Worm (Caenorhabditis elegans): ENCODE data around the gene inx-10.

The inx-10 gene

DNA sequence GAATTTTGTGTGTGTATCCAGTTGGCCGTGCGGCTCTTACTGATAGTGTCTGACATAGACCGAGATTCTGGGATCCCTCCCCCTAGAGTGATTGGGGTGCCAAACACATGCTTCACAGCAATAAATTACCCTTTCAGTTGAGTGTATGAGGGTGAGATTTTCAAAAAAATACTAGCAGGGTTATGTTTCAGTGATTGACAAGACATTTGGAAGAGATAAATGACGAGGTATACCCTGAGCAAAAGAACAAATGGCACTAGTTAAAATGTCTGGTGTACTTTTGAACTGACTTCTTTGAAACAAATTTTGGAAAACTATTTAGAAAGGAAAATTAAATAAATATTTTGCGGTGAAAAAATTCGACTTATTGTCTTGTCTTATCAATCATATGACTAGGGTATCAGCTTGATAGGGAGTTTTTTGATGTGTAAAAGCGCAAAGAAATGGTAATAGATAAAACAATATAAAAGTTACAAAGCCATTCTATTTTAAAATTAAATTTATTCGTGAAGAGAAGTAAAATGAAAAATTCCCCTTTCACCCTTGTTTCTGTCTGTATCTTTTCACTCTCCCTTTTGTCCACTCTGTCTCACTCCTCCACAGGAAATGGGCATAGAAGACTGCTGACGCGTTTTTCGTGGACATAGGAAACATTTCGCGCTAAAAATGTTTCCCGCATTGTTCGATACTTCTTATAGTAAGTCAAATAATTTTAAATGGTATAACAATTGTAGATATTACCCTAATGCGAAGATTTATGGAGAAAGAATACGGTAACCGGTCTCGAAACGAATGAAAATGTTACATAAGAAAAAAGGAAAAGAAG is 36.1 kb upstream of the inx-10 start, which contains the start of gene glo-4 (continued):
- TF ChIP-seq lsl-1 (GFP tag; optimal IDR thresholded peaks at IDR 0.05): no peak
- no peak for TF ChIP-seq nhr-27 (tag; optimal IDR thresholded peaks at IDR 0.05)
- peak; percentile 69 for TF ChIP-seq hmg-1.2 (GFP tag; IDR thresholded peaks at IDR 0.05)
- TF ChIP-seq efl-1 (GFP tag; optimal IDR thresholded peaks at IDR 0.05): peak; percentile 71
- TF ChIP-seq nhr-80 (tag; optimal IDR thresholded peaks at IDR 0.05): peak; percentile 62
- no peak for TF ChIP-seq Y95B8A.8 (GFP tag; IDR thresholded peaks at IDR 0.05)
- no peak for TF ChIP-seq zim-3 (tag; optimal IDR thresholded peaks at IDR 0.05)
- no peak for TF ChIP-seq ceh-100 (GFP tag; IDR thresholded peaks at IDR 0.05)
- TF ChIP-seq nfya-1 (tag; optimal IDR thresholded peaks at IDR 0.05; ENCODE audit: borderline replicate concordance, insufficient read depth): no peak
- TF ChIP-seq T26A5.8 (tag; optimal IDR thresholded peaks at IDR 0.05): no peak
- TF ChIP-seq sdz-38 (tag; optimal IDR thresholded peaks at IDR 0.05): no peak
- TF ChIP-seq dpl-1 (GFP tag; optimal IDR thresholded peaks at IDR 0.05): peak; percentile 56

DNA sequence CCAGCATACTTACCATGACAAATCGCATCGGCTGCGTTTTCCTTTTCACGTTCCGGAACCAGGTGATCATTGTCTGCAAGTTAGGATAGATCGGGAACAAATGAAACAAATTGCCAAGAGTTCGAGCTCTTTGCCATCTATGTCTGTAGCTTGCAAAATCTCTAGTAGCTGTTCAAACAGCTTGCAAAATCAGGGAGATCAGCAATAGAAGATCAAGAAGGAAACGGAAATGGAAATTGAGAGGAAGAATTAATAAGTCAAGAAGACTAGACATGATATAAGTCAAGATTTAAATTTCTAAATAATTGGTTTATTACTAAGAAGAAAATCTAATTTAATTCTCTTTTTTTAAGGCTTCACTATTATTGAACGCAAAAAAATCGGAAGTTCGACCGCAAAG is 25.0 kb upstream of the inx-10 start, which contains the start of gene F07C3.3:
F07C3.3 (minus strand) TSS at position 101 of the 400 bp plus-strand sequence.
- TF ChIP-seq madf-6 (GFP tag; IDR thresholded peaks at IDR 0.05): no peak
- no peak for TF ChIP-seq ceh-58 (GFP tag; IDR thresholded peaks at IDR 0.05)
- no peak for TF ChIP-seq F57C9.4 (tag; optimal IDR thresholded peaks at IDR 0.05)
- TF ChIP-seq Y53G8AR.9 (GFP tag; conservative IDR thresholded peaks at IDR 0.05): no peak
- no peak for TF ChIP-seq pbrm-1 (GFP tag; IDR thresholded peaks at IDR 0.05)
- no peak for TF ChIP-seq unc-130 (GFP tag; optimal IDR thresholded peaks at IDR 0.05)
- no peak for TF ChIP-seq F37B4.10 (GFP tag; IDR thresholded peaks at IDR 0.05)
- no peak for TF ChIP-seq zim-3 (tag; optimal IDR thresholded peaks at IDR 0.05)
- TF ChIP-seq sdz-38 (tag; optimal IDR thresholded peaks at IDR 0.05): no peak
- no peak for TF ChIP-seq lsl-1 (GFP tag; optimal IDR thresholded peaks at IDR 0.05)
- no peak for TF ChIP-seq ceh-100 (GFP tag; IDR thresholded peaks at IDR 0.05)
- no peak for TF ChIP-seq hlh-26 (GFP tag; conservative IDR thresholded peaks at IDR 0.05)
- no peak for TF ChIP-seq K11D2.4 (GFP tag; IDR thresholded peaks at IDR 0.05)
- TF ChIP-seq F55B11.4 (tag; optimal IDR thresholded peaks at IDR 0.05; ENCODE audit: borderline replicate concordance, insufficient read depth): no peak
- TF ChIP-seq ztf-6 (GFP tag; IDR thresholded peaks at IDR 0.05): no peak
- no peak for TF ChIP-seq ztf-28 (GFP tag; IDR thresholded peaks at IDR 0.05)
- no peak for TF ChIP-seq ceh-40 (GFP tag; IDR thresholded peaks at IDR 0.05)
- no peak for TF ChIP-seq unc-62 (GFP tag; optimal IDR thresholded peaks at IDR 0.05)
- TF ChIP-seq egl-18 (GFP tag; IDR thresholded peaks at IDR 0.05): no peak
- TF ChIP-seq nhr-179 (tag; optimal IDR thresholded peaks at IDR 0.05): no peak

DNA sequence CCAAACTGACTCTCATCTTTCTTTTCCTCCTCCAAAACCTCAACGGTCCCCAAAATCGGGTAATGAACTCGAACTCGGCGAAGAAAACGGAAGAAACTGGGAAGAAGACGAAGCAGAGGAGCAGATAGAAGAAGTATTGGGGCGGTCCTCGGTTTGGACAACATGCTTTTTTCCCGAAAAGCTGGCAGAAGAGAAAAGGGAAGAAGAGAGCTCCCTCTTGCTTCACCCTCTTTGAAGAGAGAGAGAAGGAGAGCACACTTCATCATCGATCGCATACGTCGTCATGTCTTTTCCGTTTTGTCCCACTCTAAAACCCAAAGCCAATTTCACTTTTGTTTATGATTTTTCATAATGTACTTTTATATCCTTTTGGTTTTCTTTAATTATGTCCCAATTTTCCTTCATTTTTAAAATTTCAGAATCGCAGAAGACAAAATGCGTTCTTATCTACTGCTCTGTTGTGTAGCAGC is 18.4 kb upstream of the inx-10 start, which contains the start of gene F07C3.2:
F07C3.2 (plus strand) TSS at position 420 of the 470 bp plus-strand sequence.
- TF ChIP-seq B0035.1 (tag; optimal IDR thresholded peaks at IDR 0.05) (no peak), D2030.7 (GFP tag; IDR thresholded peaks at IDR 0.05) (no peak), egl-18 (GFP tag; IDR thresholded peaks at IDR 0.05) (no peak), ztf-25 (GFP tag; IDR thresholded peaks at IDR 0.05) (no peak), attf-3 (GFP tag; conservative IDR thresholded peaks at IDR 0.05) (no peak), snpc-1.1 (tag; optimal IDR thresholded peaks at IDR 0.05; ENCODE audit: insufficient read depth) (no peak), aptf-3 (GFP tag; IDR thresholded peaks at IDR 0.05) (no peak), fkh-3 (tag; optimal IDR thresholded peaks at IDR 0.05) (no peak), ztf-26 (tag; optimal IDR thresholded peaks at IDR 0.05) (no peak), egl-44 (GFP tag; IDR thresholded peaks at IDR 0.05) (no peak), F33H1.4 (GFP tag; IDR thresholded peaks at IDR 0.05) (no peak), F52B5.7 (tag; optimal IDR thresholded peaks at IDR 0.05) (no peak), ceh-79 (tag; optimal IDR thresholded peaks at IDR 0.05) (no peak), K11D2.4 (GFP tag; IDR thresholded peaks at IDR 0.05) (no peak), tlf-1 (GFP tag; optimal IDR thresholded peaks at IDR 0.05) (no peak), him-1 (tag; optimal IDR thresholded peaks at IDR 0.05) (no peak), nfyb-1 (GFP tag; IDR thresholded peaks at IDR 0.05) (no peak)

Data from whole organism, young adult.